Fruit fly (Drosophila melanogaster) whole organism, prepupa: ENCODE results near the gene CG11714.

Experiments
- CG11762 ChIP-seq: fragments of 200-800 bp; sonication (Bioruptor generic); optimal IDR thresholded peaks from 3 replicates; lab custom pipeline; 2016; ENCODE audit warnings: missing biosample characterization, missing genetic modification characterization; ENCODE audit not compliant: insufficient read depth
- CG8119 ChIP-seq: fragments of 200-800 bp; sonication (Bioruptor generic); IDR thresholded peaks from 3 replicates; pipeline ENCODE4 v1.3.6; 2022; ENCODE audit warnings: missing biosample characterization, missing genetic modification characterization
- CG8632 ChIP-seq: fragments of 200-800 bp; sonication (Bioruptor generic); optimal IDR thresholded peaks from 3 replicates; lab custom pipeline; 2016; ENCODE audit warnings: missing biosample characterization, missing genetic modification characterization
- Ets21C ChIP-seq: fragments of 200-800 bp; sonication (Bioruptor generic); optimal IDR thresholded peaks from 3 replicates; lab custom pipeline; 2016; ENCODE audit warnings: missing biosample characterization, missing genetic modification characterization
- Lpt ChIP-seq: fragments of 200-800 bp; sonication (Bioruptor generic); optimal IDR thresholded peaks from 3 replicates; lab custom pipeline; 2016; ENCODE audit warnings: missing biosample characterization, missing genetic modification characterization
- esn ChIP-seq: fragments of 200-800 bp; sonication (Bioruptor generic); optimal IDR thresholded peaks from 2 replicates; lab custom pipeline; 2016; ENCODE audit warnings: missing biosample characterization, mild to moderate bottlenecking, missing genetic modification characterization, moderate library complexity
- fkh ChIP-seq: fragments of 200-800 bp; sonication (Bioruptor generic); optimal IDR thresholded peaks from 3 replicates; lab custom pipeline; 2017; ENCODE audit warnings: missing biosample characterization, mild to moderate bottlenecking, missing genetic modification characterization, moderate library complexity
- net ChIP-seq: fragments of 200-800 bp; sonication (Bioruptor generic); optimal IDR thresholded peaks from 3 replicates; lab custom pipeline; 2016; ENCODE audit warnings: missing biosample characterization, missing genetic modification characterization

DNA sequence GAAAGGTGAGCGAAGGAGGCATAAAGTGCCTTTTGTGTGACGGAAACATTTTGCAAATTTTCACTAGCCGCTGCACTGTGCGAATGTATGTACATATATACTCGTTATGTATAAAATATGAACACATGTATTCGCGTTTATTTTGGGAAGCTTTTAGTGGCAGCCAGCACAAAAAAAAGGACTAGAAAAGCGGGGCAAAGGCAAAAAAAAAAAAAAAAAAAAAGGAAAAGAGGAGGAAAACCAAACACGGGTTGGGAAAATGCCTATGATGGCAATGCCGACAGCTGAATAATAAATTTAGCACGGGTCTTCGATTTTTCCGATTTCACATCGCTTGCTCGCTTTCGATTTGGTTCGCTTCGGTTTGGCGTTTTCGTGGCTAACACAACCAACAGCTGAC, 26.9 kb upstream of the CG11714 start:
- TF ChIP-seq CG8119 (GFP tag; lab: Robert Waterston, UW) (peak; percentile 55; the same call in 2 of the 3 replicates), net (GFP tag; lab: Kevin White, UChicago) (no peak), esn (GFP tag; lab: Kevin White, UChicago) (no peak), fkh (no peak), Ets21C (GFP tag; lab: Kevin White, UChicago) (no peak), CG11762 (GFP tag; lab: Kevin White, UChicago) (no peak), CG8632 (GFP tag; lab: Kevin White, UChicago) (no peak), Lpt (no peak)
